Fruit fly (Drosophila melanogaster) whole organism, embryonic: ENCODE measurements around the gene CG46307.
A peak's percentile ranks its signal among the peaks of the same experiment; 100 is the strongest.

Source experiments
- Antp ChIP-seq: fragments of 200-800 bp; sonication (Bioruptor generic); optimal IDR thresholded peaks from 3 replicates; lab custom pipeline; 2016; ENCODE audit warnings: missing biosample characterization, missing genetic modification characterization
- Atf3 ChIP-seq: fragments of 200-800 bp; sonication (Bioruptor generic); optimal IDR thresholded peaks from 3 replicates; lab custom pipeline; 2016; ENCODE audit warnings: missing biosample characterization, missing genetic modification characterization
- CG10274 ChIP-seq: fragments of 200-800 bp; sonication (Bioruptor generic); optimal IDR thresholded peaks from 3 replicates; lab custom pipeline; 2017; ENCODE audit warnings: missing biosample characterization, mild to moderate bottlenecking, missing genetic modification characterization
- CG10959 ChIP-seq: fragments of 200-800 bp; sonication (Bioruptor generic); IDR thresholded peaks from 2 replicates; pipeline ENCODE4 v1.3.6; 2022; ENCODE audit warnings: missing biosample characterization, missing genetic modification characterization
- CG12155 ChIP-seq: fragments of 200-800 bp; sonication (Bioruptor generic); optimal IDR thresholded peaks from 3 replicates; lab custom pipeline; 2016; ENCODE audit warnings: missing biosample characterization, missing genetic modification characterization
- CG12659 ChIP-seq: fragments of 200-800 bp; sonication (Bioruptor generic); optimal IDR thresholded peaks from 3 replicates; lab custom pipeline; 2017; ENCODE audit warnings: mild to moderate bottlenecking, missing biosample characterization, missing genetic modification reagents, missing genetic modification characterization
- CG13894 ChIP-seq: fragments of 200-800 bp; sonication (Bioruptor generic); optimal IDR thresholded peaks from 3 replicates; lab custom pipeline; 2018; ENCODE audit warnings: missing biosample characterization, mild to moderate bottlenecking, missing genetic modification characterization, moderate library complexity
- CG1647 ChIP-seq: fragments of 200-800 bp; sonication (Bioruptor generic); optimal IDR thresholded peaks from 3 replicates; lab custom pipeline; 2016; ENCODE audit warnings: missing biosample characterization, missing genetic modification characterization
- CG16863 ChIP-seq: fragments of 200-800 bp; sonication (Bioruptor generic); optimal IDR thresholded peaks from 3 replicates; lab custom pipeline; 2016; ENCODE audit warnings: missing biosample characterization, missing genetic modification characterization
- CG18262 ChIP-seq: fragments of 200-800 bp; optimal IDR thresholded peaks from 3 replicates; lab custom pipeline; 2019; ENCODE audit warnings: missing biosample characterization, mild to moderate bottlenecking, missing genetic modification characterization, moderate library complexity
- CG18476 ChIP-seq: fragments of 200-800 bp; sonication (Bioruptor generic); optimal IDR thresholded peaks from 2 replicates; lab custom pipeline; 2016; ENCODE audit warnings: missing biosample characterization, mild to moderate bottlenecking, missing genetic modification characterization
- CG30020 ChIP-seq: fragments of 200-800 bp; optimal IDR thresholded peaks from 2 replicates; lab custom pipeline; 2019; ENCODE audit warnings: missing biosample characterization, mild to moderate bottlenecking, missing genetic modification characterization, moderate library complexity
- CG30403 ChIP-seq: fragments of 200-800 bp; sonication (Bioruptor generic); optimal IDR thresholded peaks from 3 replicates; lab custom pipeline; 2016; ENCODE audit warnings: missing biosample characterization, missing genetic modification characterization
- CG7372 ChIP-seq: fragments of 200-800 bp; sonication (Bioruptor generic); IDR thresholded peaks from 2 replicates; pipeline ENCODE4 v1.3.6; 2022; ENCODE audit warnings: missing biosample characterization, missing genetic modification characterization
- CG7963 ChIP-seq: fragments of 200-800 bp; sonication (Bioruptor generic); IDR thresholded peaks from 3 replicates; pipeline ENCODE4 v1.3.6; 2022; ENCODE audit warnings: missing biosample characterization, missing genetic modification characterization; ENCODE audit not compliant: partially characterized antibody
- CG8290 ChIP-seq, 3 experiments: fragments of 200-800 bp; sonication (Bioruptor generic); optimal IDR thresholded peaks; 2 replicates each; lab custom pipeline; 2016 to 2019; ENCODE audit warnings: missing biosample characterization in 3 of 3, missing genetic modification characterization in 3 of 3, mild to moderate bottlenecking in 2 of 3, moderate library complexity in 1 of 3
- CG9215 ChIP-seq: fragments of 200-800 bp; sonication (Bioruptor generic); IDR thresholded peaks from 2 replicates; pipeline ENCODE4 v1.3.6; 2022; ENCODE audit warnings: missing biosample characterization, missing genetic modification characterization
- CG9817 ChIP-seq: fragments of 200-800 bp; sonication (Bioruptor generic); optimal IDR thresholded peaks from 2 replicates; lab custom pipeline; 2018; ENCODE audit warnings: missing biosample characterization, mild to moderate bottlenecking, missing genetic modification characterization, moderate library complexity
- Chrac-16 ChIP-seq: fragments of 200-800 bp; sonication (Bioruptor generic); optimal IDR thresholded peaks from 3 replicates; lab custom pipeline; 2016; ENCODE audit warnings: missing biosample characterization, missing genetic modification characterization
- Dll ChIP-seq: fragments of 200-800 bp; sonication (Bioruptor generic); IDR thresholded peaks from 4 replicates; pipeline ENCODE4 v1.3.6; 2022; ENCODE audit warnings: missing biosample characterization, missing genetic modification characterization; ENCODE audit not compliant: partially characterized antibody
- E2f2 ChIP-seq: fragments of 200-800 bp; sonication (Bioruptor generic); IDR thresholded peaks from 2 replicates; pipeline ENCODE4 v1.3.6; 2022; ENCODE audit warnings: missing biosample characterization, missing genetic modification characterization
- HLH3B ChIP-seq: fragments of 200-800 bp; sonication (Bioruptor generic); IDR thresholded peaks from 2 replicates; pipeline ENCODE4 v1.3.6; 2022; ENCODE audit warnings: missing biosample characterization, missing genetic modification characterization
- Hmr ChIP-seq: fragments of 200-800 bp; sonication (Bioruptor generic); optimal IDR thresholded peaks from 3 replicates; lab custom pipeline; 2017; ENCODE audit warnings: mild to moderate bottlenecking, missing biosample characterization, missing genetic modification reagents, missing genetic modification characterization
- Jarid2 ChIP-seq: fragments of 200-800 bp; sonication (Bioruptor generic); optimal IDR thresholded peaks from 3 replicates; lab custom pipeline; 2017; ENCODE audit warnings: mild to moderate bottlenecking, missing biosample characterization, missing genetic modification reagents, missing genetic modification characterization
- Lhr ChIP-seq: fragments of 200-800 bp; sonication (Bioruptor generic); optimal IDR thresholded peaks from 3 replicates; lab custom pipeline; 2017; ENCODE audit warnings: mild to moderate bottlenecking, missing biosample characterization, missing genetic modification reagents, missing genetic modification characterization
- MESR4 ChIP-seq: fragments of 200-800 bp; sonication (Bioruptor generic); optimal IDR thresholded peaks from 2 replicates; lab custom pipeline; 2018; ENCODE audit warnings: missing biosample characterization, mild to moderate bottlenecking, missing genetic modification characterization, moderate library complexity
- PHDP ChIP-seq: fragments of 200-800 bp; sonication (Bioruptor generic); optimal IDR thresholded peaks from 3 replicates; lab custom pipeline; 2018; ENCODE audit warnings: missing biosample characterization, mild to moderate bottlenecking, missing genetic modification characterization, moderate library complexity
- Scr ChIP-seq: fragments of 200-800 bp; sonication (Bioruptor generic); IDR thresholded peaks from 2 replicates; pipeline ENCODE4 v1.3.6; 2022; ENCODE audit warnings: missing biosample characterization, missing genetic modification characterization; ENCODE audit not compliant: partially characterized antibody
- Taf1 ChIP-seq: fragments of 200-800 bp; sonication (Bioruptor generic); IDR thresholded peaks from 2 replicates; pipeline ENCODE4 v1.3.6; 2022; ENCODE audit warnings: missing biosample characterization, missing genetic modification characterization
- Usf ChIP-seq: fragments of 200-800 bp; sonication (Bioruptor generic); optimal IDR thresholded peaks from 2 replicates; lab custom pipeline; 2017; ENCODE audit warnings: missing genotype, missing biosample characterization, missing genetic modification characterization
- ab ChIP-seq: fragments of 200-800 bp; sonication (Bioruptor generic); optimal IDR thresholded peaks from 2 replicates; lab custom pipeline; 2016; ENCODE audit warnings: missing biosample characterization, missing genetic modification characterization
- aop ChIP-seq: fragments of 200-800 bp; sonication (Bioruptor generic); IDR thresholded peaks from 2 replicates; pipeline ENCODE4 v1.3.6; 2022; ENCODE audit warnings: missing biosample characterization, missing genetic modification characterization
- bab2 ChIP-seq: fragments of 200-800 bp; sonication (Bioruptor generic); optimal IDR thresholded peaks from 2 replicates; lab custom pipeline; 2016; ENCODE audit warnings: missing biosample characterization, missing genetic modification characterization
- bigmax ChIP-seq: fragments of 200-800 bp; sonication (Bioruptor generic); optimal IDR thresholded peaks from 2 replicates; lab custom pipeline; 2018; ENCODE audit warnings: missing biosample characterization, mild to moderate bottlenecking, missing genetic modification characterization
- croc ChIP-seq: fragments of 200-800 bp; sonication (Bioruptor generic); conservative IDR thresholded peaks from 3 replicates; pipeline ENCODE4 v1.3.6; 2022; ENCODE audit warnings: missing biosample characterization, missing genetic modification characterization
- crp ChIP-seq, 2 experiments: fragments of 200-800 bp; sonication (Bioruptor generic); optimal IDR thresholded peaks; 2 replicates in 1 of 2; 3 replicates in 1 of 2; lab custom pipeline; 2017; ENCODE audit warnings: missing biosample characterization in 2 of 2, missing genetic modification characterization in 2 of 2, mild to moderate bottlenecking in 1 of 2, moderate library complexity in 1 of 2
- fru ChIP-seq: fragments of >200 bp; optimal IDR thresholded peaks from 2 replicates; lab custom pipeline; 2017
- gro ChIP-seq: fragments of 200-800 bp; sonication (Bioruptor generic); optimal IDR thresholded peaks from 2 replicates; lab custom pipeline; 2016; ENCODE audit warnings: missing biosample characterization, missing genetic modification characterization
- nerfin-2 ChIP-seq: fragments of 200-800 bp; sonication (Bioruptor generic); IDR thresholded peaks from 2 replicates; pipeline ENCODE4 v1.3.6; 2022; ENCODE audit warnings: missing biosample characterization, missing genetic modification characterization; ENCODE audit not compliant: partially characterized antibody
- pum ChIP-seq: fragments of 200-800 bp; sonication (Bioruptor generic); optimal IDR thresholded peaks from 2 replicates; lab custom pipeline; 2016; ENCODE audit warnings: missing biosample characterization, missing genetic modification characterization
- sens-2 ChIP-seq: fragments of 200-800 bp; sonication (Bioruptor generic); IDR thresholded peaks from 2 replicates; pipeline ENCODE4 v1.3.6; 2022; ENCODE audit warnings: missing biosample characterization, missing genetic modification characterization
- sim ChIP-seq: fragments of 200-800 bp; sonication (Bioruptor generic); IDR thresholded peaks from 2 replicates; pipeline ENCODE4 v1.3.6; 2022; ENCODE audit warnings: missing biosample characterization, missing genetic modification characterization
- so ChIP-seq: fragments of 200-800 bp; sonication (Bioruptor generic); IDR thresholded peaks from 3 replicates; pipeline ENCODE4 v1.3.6; 2022; ENCODE audit warnings: missing biosample characterization, missing genetic modification characterization
- stwl ChIP-seq: fragments of 200-800 bp; sonication (Bioruptor generic); optimal IDR thresholded peaks from 3 replicates; lab custom pipeline; 2018; ENCODE audit warnings: missing biosample characterization, mild to moderate bottlenecking, missing genetic modification characterization, moderate library complexity
- tgo ChIP-seq: fragments of 200-800 bp; sonication (Bioruptor generic); IDR thresholded peaks from 3 replicates; pipeline ENCODE4 v1.3.6; 2022; ENCODE audit warnings: missing biosample characterization, missing genetic modification characterization
- trem ChIP-seq: fragments of 200-800 bp; optimal IDR thresholded peaks from 3 replicates; lab custom pipeline; 2019; ENCODE audit warnings: missing biosample characterization, mild to moderate bottlenecking, missing genetic modification characterization, moderate library complexity
- tup ChIP-seq: fragments of 200-800 bp; sonication (Bioruptor generic); optimal IDR thresholded peaks from 2 replicates; lab custom pipeline; 2016; ENCODE audit warnings: missing biosample characterization, mild to moderate bottlenecking, missing genetic modification characterization, moderate library complexity
- unc-4 ChIP-seq: fragments of 200-800 bp; sonication (Bioruptor generic); IDR thresholded peaks from 2 replicates; pipeline ENCODE4 v1.3.6; 2022; ENCODE audit warnings: missing biosample characterization, missing genetic modification characterization; ENCODE audit not compliant: partially characterized antibody
- zen ChIP-seq: fragments of 200-800 bp; sonication (Bioruptor generic); optimal IDR thresholded peaks from 3 replicates; lab custom pipeline; 2018; ENCODE audit warnings: missing biosample characterization, mild to moderate bottlenecking, missing genetic modification characterization, moderate library complexity
- zfh2 ChIP-seq: fragments of 200-800 bp; sonication (Bioruptor generic); optimal IDR thresholded peaks from 2 replicates; lab custom pipeline; 2016; ENCODE audit warnings: missing biosample characterization, missing genetic modification characterization

The CG46307 gene

DNA sequence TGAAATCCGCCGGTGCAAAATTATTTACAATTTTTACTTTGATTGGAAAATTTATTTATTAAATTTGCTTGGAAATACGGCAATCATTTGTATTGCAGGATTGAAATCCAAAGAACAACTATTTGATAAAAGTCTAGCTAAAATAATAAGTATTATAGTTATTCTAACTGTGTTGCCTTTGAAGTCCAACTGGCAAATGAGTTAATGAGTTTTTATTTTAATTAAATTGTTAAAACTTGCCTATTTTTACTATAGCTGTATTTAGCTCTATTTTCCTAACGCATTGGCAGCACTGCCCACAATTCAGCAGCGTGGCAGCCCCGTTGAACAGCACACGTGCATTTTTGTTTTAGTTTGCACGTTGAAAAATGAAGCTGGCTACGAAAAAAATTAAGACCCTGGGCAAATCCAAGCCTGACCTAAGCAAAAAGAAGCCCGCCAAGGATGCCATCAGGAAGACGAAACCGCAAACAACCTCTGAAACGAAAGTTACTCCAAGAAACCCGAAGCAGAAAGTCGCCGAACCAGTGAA is 59.0 kb downstream of the CG46307 start, which contains the start of gene Noc2 (continued):
- no peak for TF ChIP-seq Dll
- peak; percentile 46; the same call in 2 of the 3 replicates for TF ChIP-seq tgo (GFP tag; lab: Robert Waterston, UW)
- TF ChIP-seq CG7372 (GFP tag; lab: Robert Waterston, UW), result peak; percentile 33; the same call in 1 of the 2 replicates
- TF ChIP-seq gro (GFP tag; lab: Kevin White, UChicago), result no peak
- no peak for TF ChIP-seq PHDP
- peak; percentile 24 for TF ChIP-seq Usf
- TF ChIP-seq unc-4 (GFP tag; lab: Robert Waterston, UW), result no peak
- peak; percentile 37 for TF ChIP-seq Antp (GFP tag; lab: Kevin White, UChicago)
- TF ChIP-seq CG10274 (GFP tag; lab: Kevin White, UChicago), result no peak
- no peak for TF ChIP-seq sens-2 (GFP tag; lab: Robert Waterston, UW)
- TF ChIP-seq CG12155 (GFP tag; lab: Kevin White, UChicago), result peak; percentile 4
- no peak for TF ChIP-seq so (GFP tag; lab: Robert Waterston, UW)
- TF ChIP-seq CG18476 (GFP tag; lab: Kevin White, UChicago), result no peak
- peak; percentile 15 for TF ChIP-seq Lhr (GFP tag; lab: Kevin White, UChicago)

dm6 chr2L:21166422-21166821 is 62.1 kb downstream of the CG46307 start:
- TF ChIP-seq Chrac-16 (no peak), Scr (no peak), CG12659 (GFP tag; lab: Kevin White, UChicago) (peak; percentile 21), CG18262 (tag; lab: Kevin White, UChicago) (no peak), CG10959 (GFP tag; lab: Robert Waterston, UW) (no peak), aop (GFP tag; lab: Robert Waterston, UW) (no peak), CG9215 (GFP tag; lab: Robert Waterston, UW) (no peak), pum (GFP tag; lab: Kevin White, UChicago) (no peak), croc (no peak), Taf1 (no peak), CG30403 (GFP tag; lab: Kevin White, UChicago) (no peak), ab (GFP tag; lab: Kevin White, UChicago) (no peak), tup (GFP tag; lab: Kevin White, UChicago) (no peak), fru (lab: Kevin White, UChicago) (no peak), CG13894 (tag; lab: Kevin White, UChicago) (no peak), sim (no peak), CG30020 (tag; lab: Kevin White, UChicago) (no peak), crp (GFP tag; optimal IDR thresholded peaks at IDR 0.05; lab: Kevin White, UChicago) (peak; percentile 25 to 88), zfh2 (GFP tag; lab: Kevin White, UChicago) (peak; percentile 31), Jarid2 (GFP tag; lab: Kevin White, UChicago) (no peak), Hmr (GFP tag; lab: Kevin White, UChicago) (no peak), HLH3B (GFP tag; lab: Robert Waterston, UW) (no peak), Atf3 (GFP tag; lab: Kevin White, UChicago) (no peak), zen (tag; lab: Kevin White, UChicago) (no peak), nerfin-2 (GFP tag; lab: Robert Waterston, UW) (no peak), CG1647 (no peak), stwl (tag; lab: Kevin White, UChicago) (no peak), trem (peak; percentile 16), E2f2 (GFP tag; lab: Robert Waterston, UW) (peak; percentile 93), MESR4 (GFP tag; lab: Kevin White, UChicago) (peak; percentile 82), CG7963 (GFP tag; lab: Robert Waterston, UW) (no peak), CG9817 (no peak), bigmax (GFP tag; lab: Kevin White, UChicago) (peak; percentile 100), CG16863 (GFP tag; lab: Kevin White, UChicago) (no peak), bab2 (no peak), CG8290 (GFP tag; optimal IDR thresholded peaks at IDR 0.05; lab: Kevin White, UChicago) (no peak), CG8290 (tag; optimal IDR thresholded peaks at IDR 0.05; lab: Kevin White, UChicago) (peak in 1 of 2 experiments; percentile 44)
